Worm (Caenorhabditis elegans) whole organism, L4 larva: ENCODE measurements around the gene gbh-1.
A peak's percentile ranks its signal among the peaks of the same experiment; 100 is the strongest.

Experiments
- D1046.2 ChIP-seq: fragments of 200-800 bp; sonication (Bioruptor generic); IDR thresholded peaks from 2 replicates; pipeline ENCODE4 v1.3.6; 2022; ENCODE audit warnings: missing genetic modification characterization, missing compliant biosample characterization
- F26F4.8 ChIP-seq: fragments of 200-800 bp; sonication (Bioruptor generic); conservative IDR thresholded peaks from 2 replicates; pipeline ENCODE4 v1.3.6; 2022; ENCODE audit warnings: missing genetic modification characterization, missing compliant biosample characterization
- F44E2.7 ChIP-seq: fragments of 200-800 bp; sonication (Bioruptor generic); IDR thresholded peaks from 2 replicates; pipeline ENCODE4 v2.1.2; 2022; ENCODE audit warnings: missing genetic modification characterization, missing compliant biosample characterization
- T20F7.1 ChIP-seq: fragments of 200-800 bp; sonication (Bioruptor generic); optimal IDR thresholded peaks from 2 replicates; lab custom pipeline; 2018; ENCODE audit warnings: mild to moderate bottlenecking, missing genetic modification characterization, missing compliant biosample characterization
- Y105C5A.15 ChIP-seq: fragments of 200-800 bp; sonication (Bioruptor generic); IDR thresholded peaks from 2 replicates; pipeline ENCODE4 v1.3.6; 2022; ENCODE audit warnings: missing genetic modification characterization, missing compliant biosample characterization
- Y48G9A.11 ChIP-seq: fragments of 200-800 bp; sonication (Bioruptor generic); IDR thresholded peaks from 2 replicates; pipeline ENCODE4 v1.3.6; 2022; ENCODE audit warnings: missing genetic modification reagents, missing genetic modification characterization, missing compliant biosample characterization
- Y5F2A.4 ChIP-seq: fragments of 200-800 bp; sonication (Bioruptor generic); optimal IDR thresholded peaks from 2 replicates; lab custom pipeline; 2018; ENCODE audit warnings: mild to moderate bottlenecking, missing genetic modification characterization, missing compliant biosample characterization
- Y75B8A.6 ChIP-seq: fragments of 200-800 bp; sonication (Bioruptor generic); IDR thresholded peaks from 2 replicates; pipeline ENCODE4 v1.3.6; 2022; ENCODE audit warnings: missing genetic modification reagents, missing genetic modification characterization, missing compliant biosample characterization
- aha-1 ChIP-seq: fragments of 150-350 bp; peaks from one replicate; lab custom pipeline; 2014; ENCODE audit warnings: missing biosample characterization, missing genetic modification characterization
- attf-4 ChIP-seq: sonication (generic microtip); optimal IDR thresholded peaks from 3 replicates; lab custom pipeline; 2017; ENCODE audit warnings: missing biosample characterization, missing genetic modification characterization
- dmd-6 ChIP-seq: fragments of 200-800 bp; sonication (Bioruptor generic); IDR thresholded peaks from 2 replicates; pipeline ENCODE4 v1.3.6; 2022; ENCODE audit warnings: missing genetic modification reagents, missing genetic modification characterization, missing compliant biosample characterization
- dve-1 ChIP-seq: sonication (generic microtip); optimal IDR thresholded peaks from 2 replicates; lab custom pipeline; 2017; ENCODE audit warnings: antibody characterized with exemption, mild to moderate bottlenecking, missing genetic modification characterization, missing compliant biosample characterization; ENCODE audit not compliant: insufficient read depth
- egl-27 ChIP-seq: sonication (generic microtip); optimal IDR thresholded peaks from 3 replicates; lab custom pipeline; 2017; ENCODE audit warnings: missing biosample characterization, missing genetic modification reagents, missing genetic modification characterization
- fkh-10 ChIP-seq: fragments of 150-350 bp; optimal IDR thresholded peaks from 2 replicates; lab custom pipeline; 2014; ENCODE audit warnings: missing biosample characterization, missing genetic modification reagents, missing genetic modification characterization
- fos-1 ChIP-seq: fragments of 150-350 bp; optimal IDR thresholded peaks from 2 replicates; lab custom pipeline; 2014; ENCODE audit warnings: missing biosample characterization, missing genetic modification characterization
- hlh-11 ChIP-seq: fragments of 200-800 bp; sonication (Bioruptor generic); optimal IDR thresholded peaks from 2 replicates; lab custom pipeline; 2018; ENCODE audit warnings: mild to moderate bottlenecking, missing genetic modification characterization, missing compliant biosample characterization
- jun-1 ChIP-seq: fragments of 150-350 bp; optimal IDR thresholded peaks from 2 replicates; lab custom pipeline; 2014; ENCODE audit warnings: missing biosample characterization, missing genetic modification reagents, missing genetic modification characterization
- lin-29 ChIP-seq: fragments of 200-800 bp; sonication (Bioruptor generic); IDR thresholded peaks from 2 replicates; pipeline ENCODE4 v1.3.6; 2022; ENCODE audit warnings: missing genetic modification reagents, missing genetic modification characterization, missing compliant biosample characterization
- lin-38 ChIP-seq: fragments of 200-800 bp; sonication (Bioruptor generic); IDR thresholded peaks from 2 replicates; pipeline ENCODE4 v1.3.6; 2022; ENCODE audit warnings: missing genetic modification reagents, missing genetic modification characterization, missing compliant biosample characterization
- lsy-2 ChIP-seq, 2 experiments: fragments of 150-350 bp in 1 of 2; sonication (generic microtip) in 1 of 2; optimal IDR thresholded peaks; 2 replicates each; lab custom pipeline; 2014 to 2017; ENCODE audit warnings: missing biosample characterization in 2 of 2, missing genetic modification characterization in 2 of 2
- madf-9 ChIP-seq: fragments of 200-800 bp; sonication (Bioruptor generic); conservative IDR thresholded peaks from 2 replicates; pipeline ENCODE4 v1.3.6; 2022; ENCODE audit warnings: missing genetic modification reagents, missing genetic modification characterization, missing compliant biosample characterization
- mdt-29 ChIP-seq: fragments of 200-800 bp; sonication (Bioruptor generic); IDR thresholded peaks from 2 replicates; pipeline ENCODE4 v1.3.6; 2022; ENCODE audit warnings: missing genetic modification reagents, missing genetic modification characterization, missing compliant biosample characterization
- nhr-10 ChIP-seq: fragments of 150-350 bp; optimal IDR thresholded peaks from 2 replicates; lab custom pipeline; 2014; ENCODE audit warnings: missing biosample characterization, missing genetic modification characterization
- nhr-28 ChIP-seq: fragments of 150-350 bp; optimal IDR thresholded peaks from 2 replicates; lab custom pipeline; 2014; ENCODE audit warnings: missing biosample characterization, missing genetic modification characterization
- nhr-48 ChIP-seq: sonication (generic microtip); optimal IDR thresholded peaks from 2 replicates; lab custom pipeline; 2016; ENCODE audit warnings: mild to moderate bottlenecking, missing genetic modification characterization, missing compliant biosample characterization
- nhr-77 ChIP-seq: fragments of 150-350 bp; optimal IDR thresholded peaks from 2 replicates; lab custom pipeline; 2014; ENCODE audit warnings: missing biosample characterization, missing genetic modification characterization
- pqm-1 ChIP-seq: sonication (generic microtip); optimal IDR thresholded peaks from 2 replicates; lab custom pipeline; 2017; ENCODE audit warnings: missing biosample characterization, missing genetic modification characterization
- rbr-2 ChIP-seq: sonication (generic microtip); optimal IDR thresholded peaks from 2 replicates; lab custom pipeline; 2016; ENCODE audit warnings: missing genotype, missing genetic modification characterization, missing compliant biosample characterization
- set-16 ChIP-seq: fragments of 200-800 bp; sonication (Bioruptor generic); IDR thresholded peaks from 2 replicates; pipeline ENCODE4 v1.3.6; 2022; ENCODE audit warnings: missing genetic modification reagents, missing genetic modification characterization, missing compliant biosample characterization
- spr-3 ChIP-seq: fragments of 200-800 bp; sonication (Bioruptor generic); optimal IDR thresholded peaks from 2 replicates; lab custom pipeline; 2018; ENCODE audit warnings: mild to moderate bottlenecking, missing genetic modification characterization, missing compliant biosample characterization
- unc-39 ChIP-seq: sonication (generic microtip); optimal IDR thresholded peaks from 2 replicates; lab custom pipeline; 2017; ENCODE audit warnings: missing biosample characterization, missing genetic modification characterization
- unc-62 ChIP-seq, 3 experiments: fragments of 150-350 bp in 1 of 3; sonication (generic microtip); optimal IDR thresholded peaks in 2 of 3; peaks in 1 of 3; 1 replicate in 1 of 3; 2 replicates in 2 of 3; lab custom pipeline; 2014 to 2017; ENCODE audit warnings: missing biosample characterization in 3 of 3, missing genetic modification characterization in 3 of 3, missing genetic modification reagents in 3 of 3, missing genotype in 1 of 3
- zfp-3 ChIP-seq: fragments of 200-800 bp; sonication (Bioruptor generic); conservative IDR thresholded peaks from 2 replicates; pipeline ENCODE4 v1.3.6; 2022; ENCODE audit warnings: missing genetic modification reagents, missing genetic modification characterization, missing compliant biosample characterization
- zip-2 ChIP-seq: fragments of 150-350 bp; optimal IDR thresholded peaks from 2 replicates; lab custom pipeline; 2014; ENCODE audit warnings: missing biosample characterization, missing genetic modification characterization

The gbh-1 gene

ce11 chrII:10654435-10654834 lies 39.2 kb downstream of the gbh-1 start:
- peak in 1 of 2 experiments; percentile 92 for TF ChIP-seq unc-62 (GFP tag; optimal IDR thresholded peaks at IDR 0.05 in 1 of 2; lab: Kevin White, UChicago)
- TF ChIP-seq unc-62 (tag; optimal IDR thresholded peaks at IDR 0.05; lab: Kevin White, UChicago) = no peak
- TF ChIP-seq fos-1 (tag; lab: Kevin White, UChicago) = no peak
- no peak for TF ChIP-seq madf-9 (GFP tag; lab: Robert Waterston, UW)
- no peak for TF ChIP-seq nhr-48 (tag; lab: Kevin White, UChicago)

ce11 chrII:10653559-10653958 lies 40.0 kb downstream of the gbh-1 start:
- TF ChIP-seq pqm-1 (tag; lab: Kevin White, UChicago) (peak; percentile 12), T20F7.1 (GFP tag; lab: Kevin White, UChicago) (no peak), zip-2 (tag; lab: Kevin White, UChicago) (no peak), lsy-2 (tag; optimal IDR thresholded peaks at IDR 0.05; lab: Kevin White, UChicago) (no peak), unc-39 (tag; lab: Kevin White, UChicago) (no peak), nhr-77 (tag; lab: Kevin White, UChicago) (no peak), dmd-6 (GFP tag; lab: Robert Waterston, UW) (peak; percentile 39; the same call in 1 of the 2 replicates), attf-4 (tag; lab: Kevin White, UChicago) (no peak), Y5F2A.4 (GFP tag; lab: Kevin White, UChicago) (no peak), fkh-10 (no peak), nhr-28 (tag; lab: Kevin White, UChicago) (peak; percentile 5), nhr-10 (tag; lab: Kevin White, UChicago) (no peak), dve-1 (tag; lab: Kevin White, UChicago) (peak; percentile 28), egl-27 (tag; lab: Kevin White, UChicago) (no peak), Y48G9A.11 (GFP tag; lab: Robert Waterston, UW) (no peak)
- TF ChIP-seq, all 104 proteins: peak for 4

ce11 chrII:10652112-10652511 lies 41.5 kb downstream of the gbh-1 start, which contains the start of gene nphp-1:
TSS of gene nphp-1 (minus strand) at chrII:10652256.
- TF ChIP-seq lin-38 (GFP tag; lab: Robert Waterston, UW) = no peak
- 0 out of 2 replicates have a peak, but pooled peaks have one; percentile 51 for TF ChIP-seq Y105C5A.15 (GFP tag; lab: Robert Waterston, UW)
- TF ChIP-seq D1046.2 (GFP tag; lab: Robert Waterston, UW) = 0 out of 2 replicates have a peak, but pooled peaks have one; percentile 49
- TF ChIP-seq mdt-29 (GFP tag; lab: Robert Waterston, UW) = no peak
- no peak for TF ChIP-seq attf-4 (tag; lab: Kevin White, UChicago)
- no peak for TF ChIP-seq fkh-10
- peak; percentile 1 for TF ChIP-seq aha-1 (tag; lab: Kevin White, UChicago)
- TF ChIP-seq fos-1 (tag; lab: Kevin White, UChicago) = no peak
- TF ChIP-seq spr-3 = no peak
- TF ChIP-seq jun-1 (tag; lab: Kevin White, UChicago) = no peak
- no peak for TF ChIP-seq F44E2.7
- no peak for TF ChIP-seq F26F4.8
- TF ChIP-seq rbr-2 (tag; lab: Kevin White, UChicago) = no peak
- no peak for TF ChIP-seq dve-1 (tag; lab: Kevin White, UChicago)
- TF ChIP-seq lin-29 = no peak
- no peak for TF ChIP-seq zfp-3 (GFP tag; lab: Robert Waterston, UW)
- peak; percentile 33; the same call in 1 of the 2 replicates for TF ChIP-seq set-16 (GFP tag; lab: Robert Waterston, UW)
- TF ChIP-seq, all 104 proteins: peak for 4

ce11 chrII:10646901-10647566 lies 46.6 kb downstream of the gbh-1 start, which contains the start of gene M28.10:
TSS of gene M28.10 (plus strand) at chrII:10647516.
- TF ChIP-seq Y75B8A.6 (no peak), unc-62 (GFP tag; optimal IDR thresholded peaks at IDR 0.05 in 1 of 2; lab: Kevin White, UChicago) (peak in 1 of 2 experiments; percentile 97), unc-62 (tag; optimal IDR thresholded peaks at IDR 0.05; lab: Kevin White, UChicago) (no peak), hlh-11 (tag; lab: Kevin White, UChicago) (peak; percentile 10), pqm-1 (tag; lab: Kevin White, UChicago) (peak; percentile 15)
- TF ChIP-seq, all 104 proteins: peak for 3
